Fruit fly (Drosophila melanogaster): ENCODE results near the gene CG3808.

CG3808 gene

dm6 chr3L:19018440-19018839 is 18.0 kb upstream of the CG3808 start:
- TF ChIP-seq insv (optimal IDR thresholded peaks at IDR 0.05) = no peak
- no peak for TF ChIP-seq psq (optimal IDR thresholded peaks at IDR 0.05)
- no peak for TF ChIP-seq Sin3A (optimal IDR thresholded peaks at IDR 0.05)
- no peak for TF ChIP-seq Myc (optimal IDR thresholded peaks at IDR 0.05)
- no peak for TF ChIP-seq ttk (optimal IDR thresholded peaks at IDR 0.05)
- TF ChIP-seq h (optimal IDR thresholded peaks at IDR 0.05) = no peak

dm6 chr3L:19016805-19017161 is 16.4 kb upstream of the CG3808 start:
- TF ChIP-seq Sin3A (optimal IDR thresholded peaks at IDR 0.05) = no peak

dm6 chr3L:19016133-19016804 is 15.9 kb upstream of the CG3808 start:
- TF ChIP-seq ttk (optimal IDR thresholded peaks at IDR 0.05) (no peak), Myc (optimal IDR thresholded peaks at IDR 0.05) (no peak)

dm6 chr3L:19015454-19016054 is 15.1 kb upstream of the CG3808 start:
- TF ChIP-seq ttk (optimal IDR thresholded peaks at IDR 0.05) (no peak), h (optimal IDR thresholded peaks at IDR 0.05) (no peak), Sin3A (optimal IDR thresholded peaks at IDR 0.05) (no peak), psq (optimal IDR thresholded peaks at IDR 0.05) (no peak), Myc (optimal IDR thresholded peaks at IDR 0.05) (no peak), insv (optimal IDR thresholded peaks at IDR 0.05) (no peak)

dm6 chr3L:19014802-19015201 is 14.4 kb upstream of the CG3808 start:
- no peak for TF ChIP-seq h (optimal IDR thresholded peaks at IDR 0.05)
- no peak for TF ChIP-seq insv (optimal IDR thresholded peaks at IDR 0.05)

- TF ChIP-seq Sin3A (optimal IDR thresholded peaks at IDR 0.05) = no peak
- no peak for TF ChIP-seq insv (optimal IDR thresholded peaks at IDR 0.05)
- no peak for TF ChIP-seq ttk (optimal IDR thresholded peaks at IDR 0.05)
- TF ChIP-seq h (optimal IDR thresholded peaks at IDR 0.05) = no peak
- no peak for TF ChIP-seq psq (optimal IDR thresholded peaks at IDR 0.05)
- no peak for TF ChIP-seq Myc (optimal IDR thresholded peaks at IDR 0.05)
Measured at dm6 chr3L:19014090-19014489, 13.7 kb upstream of the CG3808 start.

dm6 chr3L:19013086-19013752 is 12.8 kb upstream of the CG3808 start:
- TF ChIP-seq psq (optimal IDR thresholded peaks at IDR 0.05) = no peak
- TF ChIP-seq Myc (optimal IDR thresholded peaks at IDR 0.05) = no peak
- TF ChIP-seq ttk (optimal IDR thresholded peaks at IDR 0.05) = no peak
- TF ChIP-seq h (optimal IDR thresholded peaks at IDR 0.05) = no peak
- TF ChIP-seq Sin3A (optimal IDR thresholded peaks at IDR 0.05) = no peak

- TF ChIP-seq Myc (optimal IDR thresholded peaks at IDR 0.05) = no peak
- no peak for TF ChIP-seq ttk (optimal IDR thresholded peaks at IDR 0.05)
- TF ChIP-seq insv (optimal IDR thresholded peaks at IDR 0.05) = no peak
- no peak for TF ChIP-seq Sin3A (optimal IDR thresholded peaks at IDR 0.05)
- TF ChIP-seq h (optimal IDR thresholded peaks at IDR 0.05) = no peak
Measured at dm6 chr3L:19011174-19011573, 10.8 kb upstream of the CG3808 start.

dm6 chr3L:19005396-19005795 is 5.0 kb upstream of the CG3808 start:
- no peak for TF ChIP-seq insv (optimal IDR thresholded peaks at IDR 0.05)
- TF ChIP-seq ttk (optimal IDR thresholded peaks at IDR 0.05) = no peak
- no peak for TF ChIP-seq psq (optimal IDR thresholded peaks at IDR 0.05)
- TF ChIP-seq Sin3A (optimal IDR thresholded peaks at IDR 0.05) = no peak
- no peak for TF ChIP-seq Myc (optimal IDR thresholded peaks at IDR 0.05)
- TF ChIP-seq h (optimal IDR thresholded peaks at IDR 0.05) = no peak

dm6 chr3L:19004120-19004519 is 3.7 kb upstream of the CG3808 start:
- TF ChIP-seq Myc (optimal IDR thresholded peaks at IDR 0.05) (no peak), Sin3A (optimal IDR thresholded peaks at IDR 0.05) (no peak), h (optimal IDR thresholded peaks at IDR 0.05) (no peak), ttk (optimal IDR thresholded peaks at IDR 0.05) (no peak), psq (optimal IDR thresholded peaks at IDR 0.05) (no peak), insv (optimal IDR thresholded peaks at IDR 0.05) (no peak)

- TF ChIP-seq Myc (optimal IDR thresholded peaks at IDR 0.05) (no peak), psq (optimal IDR thresholded peaks at IDR 0.05) (no peak), ttk (optimal IDR thresholded peaks at IDR 0.05) (no peak), Sin3A (optimal IDR thresholded peaks at IDR 0.05) (no peak), insv (optimal IDR thresholded peaks at IDR 0.05) (no peak), h (optimal IDR thresholded peaks at IDR 0.05) (no peak)
Measured at dm6 chr3L:19003220-19003619, 2.8 kb upstream of the CG3808 start, which contains the start of gene SmydA-2. SmydA-2 (minus strand) TSS chr3L:19003252.

dm6 chr3L:18998284-18998830 is 2.1 kb downstream of the CG3808 start:
- no peak for TF ChIP-seq h (optimal IDR thresholded peaks at IDR 0.05)

All from Kc167 (cell line).